Fruit fly (Drosophila melanogaster): ENCODE data around the gene AIF.

AIF gene

DNA sequence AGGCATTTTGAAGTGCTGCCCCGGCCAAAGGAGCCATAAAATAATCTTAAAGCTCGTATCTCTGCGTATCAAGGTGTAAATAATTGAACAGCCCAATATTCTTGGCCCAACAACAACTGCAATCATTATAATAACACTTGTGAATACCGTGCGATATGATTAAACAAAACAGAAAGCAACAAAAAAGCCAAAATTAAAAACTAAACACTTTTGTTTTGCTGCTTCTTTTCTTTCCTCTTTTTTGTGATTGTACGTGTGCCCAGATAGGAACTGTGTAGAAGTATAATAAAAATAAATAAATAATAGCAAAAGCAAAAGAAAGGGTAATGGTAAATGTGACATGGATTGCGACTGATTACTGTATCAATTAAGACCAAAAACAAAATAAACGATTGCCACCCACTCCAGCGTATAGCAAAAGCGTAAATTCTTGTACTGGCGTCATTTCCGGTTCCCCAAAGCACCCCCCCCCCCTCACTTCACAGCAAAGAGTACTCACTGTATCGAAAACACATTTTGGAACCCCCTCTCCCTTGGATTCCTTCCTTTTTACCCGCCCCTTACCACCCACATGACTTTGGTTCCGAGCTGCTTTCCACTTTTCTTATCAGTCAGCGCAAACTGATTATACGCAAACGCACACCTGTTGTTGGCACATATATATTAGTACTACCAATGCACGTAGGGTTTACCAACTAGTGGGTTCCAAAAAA, 20.0 kb downstream of the AIF start:
- no peak for TF ChIP-seq MBD-R2 (GFP tag; IDR thresholded peaks at IDR 0.05)
- TF ChIP-seq CG9797 (GFP tag; optimal IDR thresholded peaks at IDR 0.05) = no peak
- no peak for TF ChIP-seq CG8765 (GFP tag; IDR thresholded peaks at IDR 0.05)
- peak; percentile 87 for TF ChIP-seq sug (tag; optimal IDR thresholded peaks at IDR 0.05)
- no peak for TF ChIP-seq CG3065 (GFP tag; optimal IDR thresholded peaks at IDR 0.05)
- no peak for TF ChIP-seq CG43689 (GFP tag; IDR thresholded peaks at IDR 0.05)
- TF ChIP-seq klu (GFP tag; IDR thresholded peaks at IDR 0.05) = no peak
- TF ChIP-seq lov (optimal IDR thresholded peaks at IDR 0.05) = no peak
- TF ChIP-seq lov (GFP tag; IDR thresholded peaks at IDR 0.05) = no peak
- no peak for TF ChIP-seq CG11093 (GFP tag; IDR thresholded peaks at IDR 0.05)
- TF ChIP-seq Optix (GFP tag; IDR thresholded peaks at IDR 0.05) = no peak
- peak; percentile 76 for TF ChIP-seq CG34376 (GFP tag; optimal IDR thresholded peaks at IDR 0.05)
- no peak for TF ChIP-seq dati (GFP tag; IDR thresholded peaks at IDR 0.05)
- TF ChIP-seq CG10959 (GFP tag; IDR thresholded peaks at IDR 0.05) = no peak
- peak; percentile 80 for TF ChIP-seq grn (GFP tag; optimal IDR thresholded peaks at IDR 0.05)
- TF ChIP-seq CG14441 (GFP tag; IDR thresholded peaks at IDR 0.05) = peak; percentile 54
- TF ChIP-seq sr (GFP tag; IDR thresholded peaks at IDR 0.05) = no peak
- TF ChIP-seq CG10274 (GFP tag; optimal IDR thresholded peaks at IDR 0.05) = no peak
- TF ChIP-seq Taf1 (GFP tag; IDR thresholded peaks at IDR 0.05) = 0 out of 2 replicates have a peak, but pooled peaks have one; percentile 15
- no peak for TF ChIP-seq CG9876 (GFP tag; optimal IDR thresholded peaks at IDR 0.05)
- no peak for TF ChIP-seq Atf6 (GFP tag; IDR thresholded peaks at IDR 0.05)
- no peak for TF ChIP-seq dm (GFP tag; optimal IDR thresholded peaks at IDR 0.05)
- TF ChIP-seq CG17385 (GFP tag; optimal IDR thresholded peaks at IDR 0.05) = peak; percentile 14
- TF ChIP-seq ken (GFP tag; IDR thresholded peaks at IDR 0.05) = no peak
- TF ChIP-seq crol (GFP tag; IDR thresholded peaks at IDR 0.05) = peak; percentile 95
- no peak for TF ChIP-seq Lhr (GFP tag; optimal IDR thresholded peaks at IDR 0.05)
- peak; percentile 19 for TF ChIP-seq Jarid2 (GFP tag; optimal IDR thresholded peaks at IDR 0.05)
- TF ChIP-seq lbe (GFP tag; optimal IDR thresholded peaks at IDR 0.05) = peak; percentile 35
- peak; percentile 68 for TF ChIP-seq mirr (GFP tag; optimal IDR thresholded peaks at IDR 0.05)
- TF ChIP-seq gsb (GFP tag; IDR thresholded peaks at IDR 0.05) = no peak
- TF ChIP-seq Eip74EF (GFP tag; optimal IDR thresholded peaks at IDR 0.05) = peak in 1 of 2 experiments; percentile 54
- TF ChIP-seq disco-r (GFP tag; optimal IDR thresholded peaks at IDR 0.05) = no peak
- no peak for TF ChIP-seq CG6791 (GFP tag; IDR thresholded peaks at IDR 0.05; ENCODE audit: partially characterized antibody)
- peak; percentile 45; the same call in 1 of the 2 replicates for TF ChIP-seq CG32532 (GFP tag; IDR thresholded peaks at IDR 0.05)
- no peak for TF ChIP-seq YL-1 (GFP tag; optimal IDR thresholded peaks at IDR 0.05)
- TF ChIP-seq Hsf (GFP tag; optimal IDR thresholded peaks at IDR 0.05) = no peak
- TF ChIP-seq Nf-YB (GFP tag; optimal IDR thresholded peaks at IDR 0.05) = peak; percentile 73
- TF ChIP-seq gem (tag; optimal IDR thresholded peaks at IDR 0.05) = no peak
- TF ChIP-seq toy (GFP tag; IDR thresholded peaks at IDR 0.05) = no peak
- peak; percentile 44 for TF ChIP-seq salm (tag; optimal IDR thresholded peaks at IDR 0.05)
- TF ChIP-seq knrl (GFP tag; IDR thresholded peaks at IDR 0.05; ENCODE audit: partially characterized antibody) = no peak
- TF ChIP-seq chif (GFP tag; optimal IDR thresholded peaks at IDR 0.05) = no peak
- TF ChIP-seq CG14667 (GFP tag; IDR thresholded peaks at IDR 0.05) = no peak
- TF ChIP-seq Gsc (GFP tag; IDR thresholded peaks at IDR 0.05) = no peak
- peak; percentile 42 for TF ChIP-seq Hand (GFP tag; optimal IDR thresholded peaks at IDR 0.05)
- no peak for TF ChIP-seq her (GFP tag; optimal IDR thresholded peaks at IDR 0.05)
- TF ChIP-seq trh (GFP tag; optimal IDR thresholded peaks at IDR 0.05) = no peak
- no peak for TF ChIP-seq Mad (GFP tag; optimal IDR thresholded peaks at IDR 0.05)
- no peak for TF ChIP-seq slp2 (GFP tag; optimal IDR thresholded peaks at IDR 0.05)
- TF ChIP-seq HLH54F (GFP tag; optimal IDR thresholded peaks at IDR 0.05) = no peak
- TF ChIP-seq Dref (GFP tag; IDR thresholded peaks at IDR 0.05) = no peak
